Worm (Caenorhabditis elegans) whole organism, dauer: ENCODE measurements around the gene R05G6.1.
"Not testable (repeated sequence)": the region's sequence is repeated elsewhere in the genome, so short reads cannot be mapped to it uniquely, and the experiment has no call there.

Experiments
- unc-62 ChIP-seq: sonication (generic microtip); optimal IDR thresholded peaks from 2 replicates; lab custom pipeline; 2017; ENCODE audit warnings: missing biosample characterization, missing genetic modification reagents, missing genetic modification characterization

R05G6.1 gene

ce11 chrIV:7552958-7553553 lies 20.6 kb downstream of the R05G6.1 start, which contains the start of gene dif-1:
Gene dif-1 (minus strand): TSS chrIV:7553008.
- TF ChIP-seq unc-62 (GFP tag; lab: Kevin White, UChicago), result no peak

ce11 chrIV:7554351-7554750 lies 21.9 kb downstream of the R05G6.1 start, which contains the start of gene F49E8.6:
Gene F49E8.6 (minus strand): TSS chrIV:7554667.
- TF ChIP-seq unc-62 (GFP tag; lab: Kevin White, UChicago), result no peak

- no peak for TF ChIP-seq unc-62 (GFP tag; lab: Kevin White, UChicago)
Measured at ce11 chrIV:7556265-7556866, 23.9 kb downstream of the R05G6.1 start, which contains the start of the genes F49E8.7, F49E8.8 and nprl-2. Gene F49E8.7 (minus strand): TSS chrIV:7556365. Gene F49E8.8 (plus strand): TSS chrIV:7556637. Gene nprl-2 (plus strand): TSS chrIV:7556816.

- TF ChIP-seq unc-62 (GFP tag; lab: Kevin White, UChicago), result no peak
Measured at ce11 chrIV:7558653-7559052, 26.2 kb downstream of the R05G6.1 start.

ce11 chrIV:7559237-7559636 lies 26.8 kb downstream of the R05G6.1 start:
- no peak for TF ChIP-seq unc-62 (GFP tag; lab: Kevin White, UChicago)

- TF ChIP-seq unc-62 (GFP tag; lab: Kevin White, UChicago), result no peak
Measured at ce11 chrIV:7561614-7562142, 29.2 kb downstream of the R05G6.1 start, which contains the start of gene ima-3. Gene ima-3 (minus strand): TSS chrIV:7561664.

ce11 chrIV:7563850-7564249 lies 31.4 kb downstream of the R05G6.1 start, which contains the start of gene F32E10.9:
Gene F32E10.9 (minus strand): TSS chrIV:7563950.
- TF ChIP-seq unc-62 (GFP tag; lab: Kevin White, UChicago), result not testable (repeated sequence)

ce11 chrIV:7567557-7568010 lies 35.1 kb downstream of the R05G6.1 start, which contains the start of gene F32E10.8:
Gene F32E10.8 (plus strand): TSS chrIV:7567607.
- TF ChIP-seq unc-62 (GFP tag; lab: Kevin White, UChicago), result no peak

- no peak for TF ChIP-seq unc-62 (GFP tag; lab: Kevin White, UChicago)
Measured at ce11 chrIV:7568593-7568992, 36.1 kb downstream of the R05G6.1 start, which contains the start of gene clec-180. Gene clec-180 (plus strand): TSS chrIV:7568893.

ce11 chrIV:7573944-7574343 lies 41.5 kb downstream of the R05G6.1 start:
- no peak for TF ChIP-seq unc-62 (GFP tag; lab: Kevin White, UChicago)

ce11 chrIV:7575147-7575768 lies 42.8 kb downstream of the R05G6.1 start, which contains the start of gene cec-4:
Gene cec-4 (plus strand): TSS chrIV:7575718.
- TF ChIP-seq unc-62 (GFP tag; lab: Kevin White, UChicago), result no peak

ce11 chrIV:7578281-7578680 lies 45.8 kb downstream of the R05G6.1 start, which contains the start of gene F32E10.5:
Gene F32E10.5 (minus strand): TSS chrIV:7578381.
- TF ChIP-seq unc-62 (GFP tag; lab: Kevin White, UChicago), result no peak

- TF ChIP-seq unc-62 (GFP tag; lab: Kevin White, UChicago), result no peak
Measured at ce11 chrIV:7580062-7580614, 47.7 kb downstream of the R05G6.1 start, which contains the start of the genes cec-5 and nol-10. Gene cec-5 (minus strand): TSS chrIV:7580112. Gene nol-10 (plus strand): TSS chrIV:7580597.

ce11 chrIV:7585273-7585882 lies 52.9 kb downstream of the R05G6.1 start:
- TF ChIP-seq unc-62 (GFP tag; lab: Kevin White, UChicago), result no peak

ce11 chrIV:7586972-7587371 lies 54.5 kb downstream of the R05G6.1 start:
- no peak for TF ChIP-seq unc-62 (GFP tag; lab: Kevin White, UChicago)
